Fruit fly (Drosophila melanogaster) whole organism, wandering third instar larva: ENCODE results near the gene Lk6.

Experiments
- CG9705 ChIP-seq: fragments of 200-800 bp; sonication (Bioruptor generic); optimal IDR thresholded peaks from 2 replicates; lab custom pipeline; 2018; ENCODE audit warnings: missing biosample characterization, mild to moderate bottlenecking, missing genetic modification characterization
- CrebA ChIP-seq: fragments of 200-800 bp; sonication (Bioruptor generic); optimal IDR thresholded peaks from 2 replicates; lab custom pipeline; 2016; ENCODE audit warnings: missing biosample characterization, mild to moderate bottlenecking, missing genetic modification characterization, borderline replicate concordance
- Dfd ChIP-seq: fragments of >200 bp; optimal IDR thresholded peaks from 2 replicates; lab custom pipeline; 2017; ENCODE audit warnings: missing biosample characterization, missing genetic modification characterization
- Dif ChIP-seq: fragments of 200-275, 200-300 bp; sonication (Bioruptor generic); optimal IDR thresholded peaks from 2 replicates; lab custom pipeline; 2018; ENCODE audit warnings: missing biosample characterization, missing genetic modification characterization; ENCODE audit not compliant: partially characterized antibody
- GATAd ChIP-seq: sonication (Bioruptor generic); optimal IDR thresholded peaks from 2 replicates; lab custom pipeline; 2016; ENCODE audit warnings: missing biosample characterization, missing genetic modification characterization
- HLH106 ChIP-seq: fragments of 200-800 bp; optimal IDR thresholded peaks from 3 replicates; lab custom pipeline; 2019; ENCODE audit warnings: missing biosample characterization, mild to moderate bottlenecking, missing genetic modification characterization, moderate library complexity
- Hr78 ChIP-seq: fragments of >200 bp; optimal IDR thresholded peaks from 2 replicates; lab custom pipeline; 2017; ENCODE audit warnings: missing biosample characterization, missing genetic modification characterization
- Hr83 ChIP-seq: fragments of 200-300 bp; sonication (Bioruptor generic); optimal IDR thresholded peaks from 2 replicates; lab custom pipeline; 2016; ENCODE audit warnings: missing biosample characterization, mild to moderate bottlenecking, missing genetic modification characterization, moderate library complexity; ENCODE audit not compliant: poor library complexity, severe bottlenecking
- Mio ChIP-seq: sonication (Bioruptor generic); optimal IDR thresholded peaks from 2 replicates; lab custom pipeline; 2016; ENCODE audit warnings: missing biosample characterization, missing genetic modification characterization
- Myc ChIP-seq: fragments of >200 bp; optimal IDR thresholded peaks from 2 replicates; lab custom pipeline; 2017
- N ChIP-seq: fragments of >200 bp; optimal IDR thresholded peaks from 2 replicates; lab custom pipeline; 2018; ENCODE audit warnings: missing biosample characterization, missing external identifiers, missing genetic modification characterization
- OdsH ChIP-seq: fragments of 200-800 bp; sonication (Bioruptor generic); optimal IDR thresholded peaks from 2 replicates; lab custom pipeline; 2016; ENCODE audit warnings: missing biosample characterization, mild to moderate bottlenecking, missing genetic modification characterization
- Rel ChIP-seq, 2 experiments: fragments of 200-800 bp; sonication (Bioruptor generic) in 1 of 2; optimal IDR thresholded peaks; 2 replicates in 1 of 2; 3 replicates in 1 of 2; lab custom pipeline; 2016 to 2019; ENCODE audit warnings: mild to moderate bottlenecking in 2 of 2, missing biosample characterization in 2 of 2, missing genetic modification characterization in 2 of 2, moderate library complexity in 1 of 2
- Sp1 ChIP-seq: fragments of 200-800 bp; sonication (Bioruptor generic); optimal IDR thresholded peaks from 3 replicates; lab custom pipeline; 2019; ENCODE audit warnings: missing biosample characterization, mild to moderate bottlenecking, missing genetic modification characterization, moderate library complexity
- Vsx2 ChIP-seq: fragments of 200-300, 225-300 bp; sonication (Bioruptor generic); optimal IDR thresholded peaks from 2 replicates; lab custom pipeline; 2018; ENCODE audit warnings: missing biosample characterization, missing genetic modification characterization; ENCODE audit not compliant: partially characterized antibody
- brk ChIP-seq: fragments of 200-800 bp; sonication (Bioruptor generic); optimal IDR thresholded peaks from 2 replicates; lab custom pipeline; 2016; ENCODE audit warnings: missing biosample characterization, mild to moderate bottlenecking, missing genetic modification characterization
- dl ChIP-seq, 2 experiments: fragments of 175-275, 200-275 bp in 1 of 2; fragments of 200-275 bp in 1 of 2; sonication (Bioruptor generic); optimal IDR thresholded peaks; lab custom pipeline; 2018; ENCODE audit warnings: mild to moderate bottlenecking in 2 of 2, missing biosample characterization in 2 of 2, missing genetic modification characterization in 2 of 2, moderate library complexity in 2 of 2; ENCODE audit not compliant: partially characterized antibody in 2 of 2, insufficient read depth in 1 of 2
- dmrt93B ChIP-seq: fragments of 200-800 bp; sonication (Bioruptor generic); optimal IDR thresholded peaks from 2 replicates; lab custom pipeline; 2018; ENCODE audit warnings: missing biosample characterization, mild to moderate bottlenecking, missing genetic modification characterization
- dsf ChIP-seq: sonication (Bioruptor generic); optimal IDR thresholded peaks from 2 replicates; lab custom pipeline; 2016; ENCODE audit warnings: missing biosample characterization, missing genetic modification characterization, borderline replicate concordance
- foxo ChIP-seq, 2 experiments: fragments of 200-800 bp; sonication (Bioruptor generic); optimal IDR thresholded peaks; 2 replicates in 1 of 2; 3 replicates in 1 of 2; lab custom pipeline; 2016 to 2017; ENCODE audit warnings: missing biosample characterization in 2 of 2, missing genetic modification characterization in 2 of 2
- h ChIP-seq: fragments of 200-800 bp; sonication (Bioruptor generic); optimal IDR thresholded peaks from 3 replicates; lab custom pipeline; 2016; ENCODE audit warnings: missing biosample characterization, mild to moderate bottlenecking, missing genetic modification characterization
- jim ChIP-seq: fragments of 175-275, 200-325 bp; sonication (Bioruptor generic); optimal IDR thresholded peaks from 2 replicates; lab custom pipeline; 2016; ENCODE audit warnings: missing biosample characterization, mild to moderate bottlenecking, missing genetic modification characterization
- lola ChIP-seq: fragments of >200 bp; optimal IDR thresholded peaks from 2 replicates; lab custom pipeline; 2017; ENCODE audit warnings: missing biosample characterization, missing genetic modification characterization
- pan ChIP-seq: fragments of >200 bp; optimal IDR thresholded peaks from 2 replicates; lab custom pipeline; 2017
- psq ChIP-seq: fragments of 200-800 bp; sonication (Bioruptor generic); optimal IDR thresholded peaks from 3 replicates; lab custom pipeline; 2017; ENCODE audit warnings: missing biosample characterization, mild to moderate bottlenecking, missing genetic modification characterization, moderate library complexity
- rgr ChIP-seq: fragments of 200-800 bp; sonication (Bioruptor generic); optimal IDR thresholded peaks from 3 replicates; lab custom pipeline; 2016; ENCODE audit warnings: missing biosample characterization, mild to moderate bottlenecking, missing genetic modification characterization
- sage ChIP-seq: fragments of 200-800 bp; sonication (Bioruptor generic); optimal IDR thresholded peaks from 2 replicates; lab custom pipeline; 2016; ENCODE audit warnings: missing biosample characterization, mild to moderate bottlenecking, missing genetic modification characterization
- tai ChIP-seq: sonication (Bioruptor generic); optimal IDR thresholded peaks from 2 replicates; lab custom pipeline; 2016; ENCODE audit warnings: missing biosample characterization, missing genetic modification characterization

The Lk6 gene

DNA sequence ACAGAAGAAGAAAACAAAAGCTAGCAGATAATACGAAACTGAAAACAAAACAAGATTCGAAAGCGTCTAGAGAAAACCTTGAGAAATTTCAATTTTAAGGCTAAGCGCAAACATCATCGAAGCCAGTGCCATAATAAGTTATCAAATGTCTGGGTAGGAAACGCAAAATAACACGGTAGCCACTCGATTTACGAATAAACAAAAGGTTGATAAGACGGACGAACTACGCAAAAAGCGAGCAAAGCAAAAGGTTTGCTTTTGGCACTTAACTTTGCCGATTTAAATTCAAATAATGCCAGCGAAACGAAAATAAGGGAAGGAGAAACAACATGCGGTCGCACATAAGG, 6.1 kb downstream of the Lk6 start:
- peak; percentile 5 for TF ChIP-seq Rel (GFP tag; optimal IDR thresholded peaks at IDR 0.05; lab: Kevin White, UChicago)
- no peak for TF ChIP-seq Rel (tag; optimal IDR thresholded peaks at IDR 0.05; lab: Kevin White, UChicago)
- TF ChIP-seq Dfd = no peak

DNA sequence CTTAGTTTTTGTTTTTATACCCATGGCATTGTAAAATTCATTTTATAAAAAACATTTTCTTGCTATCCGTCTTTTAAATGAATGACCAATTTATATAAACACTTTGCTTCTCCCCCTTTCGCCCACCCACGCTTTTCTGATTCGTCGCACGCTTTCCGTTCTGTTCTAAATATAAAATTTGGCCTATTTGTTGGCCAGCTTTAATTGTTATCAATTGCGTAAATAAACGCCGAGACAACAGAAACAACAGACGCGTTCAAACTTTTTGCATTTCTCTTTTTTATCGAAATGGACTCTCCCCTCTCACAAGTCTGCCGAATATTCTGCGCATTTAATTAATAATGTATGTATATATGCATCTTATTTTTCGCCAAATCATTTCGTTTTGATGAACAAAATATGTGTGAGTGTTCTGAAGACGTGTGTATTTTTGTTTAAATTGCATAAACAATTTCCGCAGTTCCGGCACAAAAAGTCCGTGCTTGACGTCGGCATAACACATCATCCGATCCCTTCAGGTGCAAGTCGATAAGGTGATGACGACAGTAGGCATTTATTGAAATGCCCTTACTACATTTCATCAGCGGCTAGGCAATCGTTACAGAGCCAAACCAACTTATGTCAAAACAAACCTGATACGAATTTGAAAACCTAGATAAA, 6.9 kb downstream of the Lk6 start:
- TF ChIP-seq h (GFP tag; lab: Kevin White, UChicago) (peak; percentile 26), Hr83 (GFP tag; lab: Kevin White, UChicago) (peak; percentile 26), Sp1 (no peak)

DNA sequence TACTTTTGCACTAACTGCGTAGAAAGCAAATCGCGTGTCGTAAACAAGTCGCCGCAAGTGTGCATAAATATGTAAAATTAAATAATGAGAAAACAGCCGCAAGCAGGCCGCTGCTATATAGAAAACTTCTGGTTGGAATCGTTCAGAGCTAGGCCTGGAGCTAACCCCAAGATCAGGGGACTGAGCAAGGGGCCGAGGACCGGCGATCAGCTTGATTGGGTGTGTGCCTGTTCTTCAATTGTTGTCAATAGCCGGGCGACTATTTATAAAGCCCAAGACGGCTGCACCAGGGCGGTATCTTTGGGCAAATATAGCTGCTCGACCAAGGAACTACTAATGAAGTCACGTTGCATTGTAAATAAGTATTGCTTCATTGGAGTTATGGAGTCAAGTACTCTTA, 7.5 kb downstream of the Lk6 start:
- TF ChIP-seq HLH106 (tag; lab: Kevin White, UChicago) (no peak), pan (lab: Kevin White, UChicago) (no peak), Rel (GFP tag; optimal IDR thresholded peaks at IDR 0.05; lab: Kevin White, UChicago) (no peak), Rel (tag; optimal IDR thresholded peaks at IDR 0.05; lab: Kevin White, UChicago) (no peak), sage (no peak), dl (GFP tag; optimal IDR thresholded peaks at IDR 0.05; lab: Kevin White, UChicago; ENCODE audit: insufficient read depth in 1 of 2, partially characterized antibody in 2 of 2) (no peak)

DNA sequence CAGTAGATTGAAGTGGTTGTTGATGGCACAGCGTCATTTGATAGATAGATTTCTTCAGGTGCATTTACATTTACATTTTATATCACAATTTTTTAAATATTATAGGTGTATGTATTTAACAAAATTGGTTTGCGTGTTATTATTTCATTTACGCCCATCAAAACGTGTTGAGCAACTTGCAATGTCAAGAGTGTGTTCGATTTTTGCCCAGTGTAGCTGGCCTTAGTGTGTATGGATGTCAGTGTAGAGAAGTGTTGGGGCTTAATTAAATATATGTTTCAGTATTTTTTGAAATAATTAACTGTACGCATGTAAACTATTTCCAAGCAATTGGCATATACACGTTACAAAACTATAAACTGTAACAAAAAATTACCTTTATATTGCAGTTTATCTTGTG, 12.5 kb downstream of the Lk6 start:
- peak; percentile 15 for TF ChIP-seq rgr
- TF ChIP-seq Mio (GFP tag; lab: Kevin White, UChicago) = no peak
- TF ChIP-seq h (GFP tag; lab: Kevin White, UChicago) = peak; percentile 5
- no peak for TF ChIP-seq Vsx2 (GFP tag; lab: Kevin White, UChicago)
- no peak for TF ChIP-seq Rel (GFP tag; optimal IDR thresholded peaks at IDR 0.05; lab: Kevin White, UChicago)
- no peak for TF ChIP-seq Rel (tag; optimal IDR thresholded peaks at IDR 0.05; lab: Kevin White, UChicago)

DNA sequence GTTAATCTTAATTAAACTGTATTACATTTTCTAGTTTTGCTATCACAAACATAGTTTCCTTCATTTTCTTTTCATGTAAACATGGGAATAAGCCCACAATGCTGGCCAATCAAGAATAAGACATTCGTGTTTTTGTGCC, 14.1 kb downstream of the Lk6 start, which contains the start of gene CG43062:
CG43062 (plus strand) TSS at position 40 of the 139 bp plus-strand sequence.
- TF ChIP-seq h (GFP tag; lab: Kevin White, UChicago) (no peak), psq (GFP tag; lab: Kevin White, UChicago) (no peak), jim (GFP tag; lab: Kevin White, UChicago) (no peak), Myc (lab: Kevin White, UChicago) (no peak), CG9705 (GFP tag; lab: Kevin White, UChicago) (no peak), dl (GFP tag; optimal IDR thresholded peaks at IDR 0.05; lab: Kevin White, UChicago; ENCODE audit: insufficient read depth in 1 of 2, partially characterized antibody in 2 of 2) (no peak), dsf (GFP tag; lab: Kevin White, UChicago) (no peak)

DNA sequence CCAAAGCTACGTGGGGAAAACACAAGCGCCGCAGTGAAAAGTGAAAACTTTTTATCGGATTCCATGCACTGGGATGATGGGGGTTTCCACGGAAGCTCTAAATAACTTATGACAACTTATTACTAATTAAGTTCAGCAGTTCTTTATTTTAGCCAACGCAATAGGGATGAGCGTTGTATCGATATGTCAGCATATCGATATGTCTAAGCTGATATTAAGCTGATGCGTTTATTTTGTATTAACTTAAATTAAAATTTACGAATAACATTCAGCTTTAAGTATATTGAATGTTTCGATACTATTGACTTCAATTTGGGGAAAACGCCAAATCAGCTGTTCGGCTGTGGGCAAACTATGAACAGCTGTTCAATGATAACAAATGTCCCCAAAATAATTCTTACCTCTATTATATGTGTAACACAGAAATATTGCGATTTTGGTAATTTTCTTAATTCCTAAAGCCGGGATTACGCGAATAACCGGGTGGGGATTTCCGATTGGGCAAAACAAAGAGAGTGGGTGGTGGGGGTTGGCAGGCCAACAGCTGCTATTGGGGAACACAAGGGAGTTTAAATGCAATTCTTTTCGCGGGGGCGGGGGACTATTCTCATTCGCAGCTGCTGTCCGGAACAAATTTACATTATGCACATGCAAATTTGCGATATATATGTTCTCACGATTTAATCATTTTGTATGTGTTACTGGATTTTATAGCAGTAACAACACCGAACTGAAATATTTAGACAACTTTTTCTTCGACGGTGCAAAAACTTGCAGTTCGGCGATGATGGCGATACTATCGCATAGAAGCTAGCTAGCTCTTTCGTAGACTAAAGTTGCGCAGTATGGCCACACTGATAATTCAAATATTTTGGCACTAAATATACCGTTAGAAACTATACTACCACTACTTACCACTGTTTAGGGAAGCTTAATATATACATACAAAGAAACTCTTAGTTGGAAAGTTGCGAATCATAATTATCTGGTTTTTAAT, 14.7 kb downstream of the Lk6 start, which contains the start of gene CG6923:
CG6923 (minus strand) TSS at position 733 of the 997 bp plus-strand sequence.
- TF ChIP-seq Hr83 (GFP tag; lab: Kevin White, UChicago) (peak; percentile 2), Sp1 (no peak), lola (GFP tag; lab: Kevin White, UChicago) (no peak), GATAd (GFP tag; lab: Kevin White, UChicago) (no peak), brk (GFP tag; lab: Kevin White, UChicago) (no peak), CrebA (GFP tag; lab: Kevin White, UChicago) (no peak), foxo (GFP tag; optimal IDR thresholded peaks at IDR 0.05; lab: Kevin White, UChicago) (peak in 1 of 2 experiments; percentile 3), Myc (lab: Kevin White, UChicago) (peak; percentile 24), Dif (no peak), Rel (GFP tag; optimal IDR thresholded peaks at IDR 0.05; lab: Kevin White, UChicago) (no peak), Rel (tag; optimal IDR thresholded peaks at IDR 0.05; lab: Kevin White, UChicago) (peak; percentile 73), Vsx2 (GFP tag; lab: Kevin White, UChicago) (no peak), N (GFP tag; lab: Kevin White, UChicago) (no peak), dsf (GFP tag; lab: Kevin White, UChicago) (no peak), dmrt93B (no peak), Hr78 (GFP tag; lab: Kevin White, UChicago) (no peak), h (GFP tag; lab: Kevin White, UChicago) (no peak), tai (GFP tag; lab: Kevin White, UChicago) (no peak), OdsH (GFP tag; lab: Kevin White, UChicago) (no peak), rgr (no peak)
